Fruit fly (Drosophila melanogaster) whole organism, prepupa: ENCODE results near the gene CG11085.

Experiments
- CG6163 ChIP-seq: fragments of 200-800 bp; sonication (Bioruptor generic); IDR thresholded peaks from 3 replicates; pipeline ENCODE4 v1.3.6; 2022; ENCODE audit warnings: missing biosample characterization, missing genetic modification characterization
- CG6854 ChIP-seq: fragments of 200-800 bp; sonication (Bioruptor generic); optimal IDR thresholded peaks from 2 replicates; lab custom pipeline; 2017; ENCODE audit warnings: missing biosample characterization, mild to moderate bottlenecking, missing genetic modification characterization
- Eip75B ChIP-seq: fragments of 200-800 bp; sonication (Bioruptor generic); optimal IDR thresholded peaks from 3 replicates; lab custom pipeline; 2016; ENCODE audit warnings: missing biosample characterization, missing genetic modification characterization
- Gug ChIP-seq: fragments of 200-800 bp; sonication (Bioruptor generic); IDR thresholded peaks from 2 replicates; pipeline ENCODE4 v1.3.6; 2022; ENCODE audit warnings: missing biosample characterization, missing genetic modification characterization
- Smox ChIP-seq: fragments of 200-800 bp; sonication (Bioruptor generic); optimal IDR thresholded peaks from 3 replicates; lab custom pipeline; 2016; ENCODE audit warnings: missing biosample characterization, missing genetic modification characterization
- Sox102F ChIP-seq: fragments of 200-800 bp; sonication (Bioruptor generic); optimal IDR thresholded peaks from 2 replicates; lab custom pipeline; 2016; ENCODE audit warnings: missing biosample characterization, mild to moderate bottlenecking, missing genetic modification characterization
- Sox15 ChIP-seq: fragments of 200-800 bp; sonication (Bioruptor generic); optimal IDR thresholded peaks from 3 replicates; lab custom pipeline; 2016; ENCODE audit warnings: missing biosample characterization, missing genetic modification characterization
- achi ChIP-seq: fragments of 200-800 bp; sonication (Bioruptor generic); optimal IDR thresholded peaks from 3 replicates; lab custom pipeline; 2016; ENCODE audit warnings: missing biosample characterization, missing genetic modification characterization
- dsx ChIP-seq: fragments of 200-800 bp; optimal IDR thresholded peaks from 3 replicates; lab custom pipeline; 2019; ENCODE audit warnings: missing biosample characterization, mild to moderate bottlenecking, missing genetic modification characterization, moderate library complexity; ENCODE audit not compliant: poor library complexity, severe bottlenecking
- fd59A ChIP-seq: fragments of 200-800 bp; sonication (Bioruptor generic); optimal IDR thresholded peaks from 2 replicates; lab custom pipeline; 2017; ENCODE audit warnings: missing biosample characterization, mild to moderate bottlenecking, missing genetic modification characterization, missing genetic modification reagents
- pdm3 ChIP-seq: fragments of 200-800 bp; sonication (Bioruptor generic); optimal IDR thresholded peaks from 3 replicates; lab custom pipeline; 2016; ENCODE audit warnings: missing biosample characterization, missing genetic modification characterization

- TF ChIP-seq dsx (GFP tag; lab: Kevin White, UChicago) (peak; percentile 92), CG6163 (GFP tag; lab: Robert Waterston, UW) (peak; percentile 93), Sox15 (GFP tag; lab: Kevin White, UChicago) (peak; percentile 98), CG6854 (GFP tag; lab: Kevin White, UChicago) (peak; percentile 96), Eip75B (GFP tag; lab: Kevin White, UChicago) (peak; percentile 98), Gug (GFP tag; lab: Robert Waterston, UW) (peak; percentile 96), Sox102F (GFP tag; lab: Kevin White, UChicago) (peak; percentile 99), Smox (peak; percentile 99), fd59A (peak; percentile 97), achi (GFP tag; lab: Kevin White, UChicago) (peak; percentile 97), pdm3 (GFP tag; lab: Kevin White, UChicago) (peak; percentile 99)
Observed at dm6 chrX:12579506-12579999, 36.6 kb upstream of the CG11085 start.
